Worm (Caenorhabditis elegans): Measurements from ENCODE around the gene egas-1.

ce11 chrV:18614498-18614897, 25.6 kb upstream of the egas-1 start:
- TF ChIP-seq ces-1 (GFP tag; optimal IDR thresholded peaks at IDR 0.05) (no peak), unc-62 (GFP tag; optimal IDR thresholded peaks at IDR 0.05) (no peak)

Data from whole organism, mixed stage, embryonic.